Fruit fly (Drosophila melanogaster) whole organism: ENCODE measurements around the gene Rat1.

Source experiments
- EcR ChIP-seq, 2 experiments: fragments of >200 bp; optimal IDR thresholded peaks; 2 replicates each; lab custom pipeline; 2017; ENCODE audit warnings: missing biosample characterization in 2 of 2, missing genetic modification characterization in 2 of 2, missing genetic modification reagents in 2 of 2
- pan ChIP-seq: fragments of >200 bp; optimal IDR thresholded peaks from 2 replicates; lab custom pipeline; 2017
- psq ChIP-seq: fragments of >200 bp; optimal IDR thresholded peaks from 2 replicates; lab custom pipeline; 2017
- usp ChIP-seq: fragments of >200 bp; optimal IDR thresholded peaks from 2 replicates; lab custom pipeline; 2017; ENCODE audit warnings: missing biosample characterization, missing genetic modification characterization, mixed read lengths

DNA sequence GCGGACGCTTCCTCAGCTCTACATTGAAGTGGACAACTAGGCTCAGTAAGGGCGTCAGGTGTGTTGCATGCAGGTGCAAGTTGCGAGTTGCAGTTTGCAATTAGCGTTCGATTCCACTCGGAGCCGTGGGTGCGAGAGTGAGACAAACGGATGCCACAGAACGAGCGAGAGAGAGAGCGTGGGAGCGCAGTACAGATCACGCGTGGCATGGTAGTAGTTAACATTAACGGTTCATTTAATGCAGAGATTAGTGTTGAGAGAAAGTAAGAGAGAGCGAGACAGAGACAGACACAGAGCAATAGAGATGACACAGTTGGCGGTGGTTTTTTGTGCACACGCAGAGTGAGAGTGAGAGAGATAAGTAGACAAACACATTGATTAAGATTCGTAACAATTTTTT is 31.8 kb downstream of the Rat1 start:
- TF ChIP-seq EcR (GFP tag; optimal IDR thresholded peaks at IDR 0.05; lab: Kevin White, UChicago) = no peak
- no peak for TF ChIP-seq pan (lab: Kevin White, UChicago)
- TF ChIP-seq usp (GFP tag; lab: Kevin White, UChicago) = no peak
- TF ChIP-seq psq (lab: Kevin White, UChicago) = no peak
